Fruit fly (Drosophila melanogaster): ENCODE measurements around the gene CG13056.

CG13056 gene

DNA sequence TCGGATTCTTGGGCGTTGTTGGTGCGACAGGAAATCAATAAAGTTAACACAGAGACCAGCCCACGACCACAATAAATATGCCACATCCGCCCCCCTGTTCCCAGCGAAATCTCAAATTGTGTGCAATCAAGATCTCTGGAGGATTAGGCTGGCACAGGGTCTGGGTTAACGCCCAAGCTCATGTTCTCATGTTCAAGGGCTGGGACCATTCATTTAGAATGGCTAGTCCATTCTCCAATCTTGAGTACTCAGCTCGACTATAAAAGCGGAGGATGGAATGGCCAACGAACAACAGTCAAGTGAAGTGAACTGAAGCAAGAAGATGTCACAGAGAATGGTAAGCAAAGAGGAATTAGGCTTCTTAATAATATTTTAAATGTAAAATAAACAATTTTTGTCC lies at the start of gene CG13056:
Gene CG13056, plus strand, starts transcription at position 301 of the 400 bp plus-strand sequence.
- TF ChIP-seq CG8478 (optimal IDR thresholded peaks at IDR 0.05): no peak
- TF ChIP-seq CTCF (optimal IDR thresholded peaks at IDR 0.05): no peak

DNA sequence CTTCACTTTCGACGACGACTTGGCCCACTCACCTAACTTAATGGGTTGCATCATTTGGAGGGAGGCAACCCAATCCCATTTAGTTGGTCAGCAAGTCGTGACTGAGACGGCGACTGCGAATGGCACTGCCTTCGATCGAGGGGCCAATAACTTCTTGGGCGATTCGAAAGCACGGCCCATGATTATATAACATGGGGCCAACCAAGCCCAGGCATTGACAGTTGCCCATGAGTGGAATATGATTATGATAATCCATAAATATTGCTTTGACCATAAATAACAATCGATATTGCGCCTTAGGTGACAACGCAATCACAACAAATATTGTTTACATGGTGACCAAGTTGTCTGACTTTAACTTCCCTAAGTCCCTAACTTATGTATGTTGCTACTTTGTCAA lies 49.3 kb upstream of the CG13056 start, which contains the start of gene CG13048:
Gene CG13048, minus strand, starts transcription at position 101 of the 400 bp plus-strand sequence.
- TF ChIP-seq CTCF (optimal IDR thresholded peaks at IDR 0.05): no peak
- no peak for TF ChIP-seq CG8478 (optimal IDR thresholded peaks at IDR 0.05)

DNA sequence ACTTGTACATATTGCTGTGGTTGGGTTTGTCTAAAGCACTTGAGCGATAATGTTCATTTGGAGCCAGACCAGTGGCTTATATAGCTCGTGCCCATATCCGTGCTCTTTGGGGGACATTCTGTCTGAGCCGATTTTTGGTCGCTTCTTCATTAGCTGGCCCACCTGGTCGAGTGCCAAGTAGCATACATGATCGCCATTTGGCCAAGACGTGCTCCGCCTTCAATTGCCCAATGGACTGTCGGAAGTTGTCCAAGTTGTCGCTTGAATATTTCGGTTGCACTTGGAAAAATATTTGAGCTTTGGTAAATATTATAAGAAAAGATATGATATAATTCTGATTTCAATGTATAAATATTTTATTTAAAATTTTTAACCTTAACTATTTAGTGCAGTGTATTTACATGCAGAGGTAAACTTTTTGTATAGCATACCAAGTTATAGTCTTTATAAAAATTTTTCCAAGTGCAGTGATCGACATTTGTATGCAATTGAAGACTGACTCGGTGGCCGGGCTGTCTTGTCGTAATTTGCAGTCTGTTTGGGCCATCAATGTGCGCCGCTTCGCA lies 47.7 kb upstream of the CG13056 start, which contains the start of gene CG13047:
Gene CG13047, minus strand, starts transcription at position 51 of the 566 bp plus-strand sequence.
- TF ChIP-seq CTCF (optimal IDR thresholded peaks at IDR 0.05) (no peak), CG8478 (optimal IDR thresholded peaks at IDR 0.05) (no peak)

DNA sequence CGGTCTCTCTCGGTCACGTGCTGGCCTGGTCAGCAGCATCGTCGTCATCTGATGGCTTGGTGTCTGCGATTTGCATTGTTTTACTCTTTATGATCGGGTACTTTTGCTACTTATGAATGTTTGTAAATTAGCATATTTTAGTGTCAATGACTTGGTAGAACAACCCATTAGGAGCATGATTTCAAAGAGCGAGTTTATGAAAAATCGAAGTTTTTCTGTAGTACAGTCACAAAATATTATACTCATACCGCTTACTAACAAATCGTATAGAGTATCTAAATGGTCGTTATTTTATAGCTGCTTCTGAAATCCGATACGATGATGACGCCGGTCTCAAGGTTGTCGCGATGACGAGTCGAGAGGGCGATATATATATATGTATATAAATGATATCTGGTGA lies 46.9 kb upstream of the CG13056 start:
- TF ChIP-seq CG8478 (optimal IDR thresholded peaks at IDR 0.05) (no peak), CTCF (optimal IDR thresholded peaks at IDR 0.05) (no peak)

DNA sequence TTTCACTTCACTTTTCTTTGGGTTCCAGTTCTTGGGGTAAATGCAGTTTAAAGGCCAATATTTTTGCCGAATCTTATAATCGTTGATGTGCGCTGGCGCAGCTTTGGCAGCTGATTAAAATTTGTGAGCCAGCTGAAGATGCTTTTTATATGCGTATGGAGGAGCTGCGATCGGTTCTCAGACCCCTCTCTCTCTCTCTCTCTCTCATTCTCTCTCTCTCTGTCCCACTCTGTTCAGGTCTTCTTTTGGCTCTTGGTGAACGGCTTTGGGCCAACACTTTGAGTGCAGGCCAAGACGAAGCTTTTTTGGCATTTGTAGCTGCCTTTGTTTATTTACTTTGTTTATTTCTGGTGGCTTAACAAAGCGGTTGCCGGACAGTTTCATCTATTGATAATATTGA lies 44.8 kb upstream of the CG13056 start, which contains the start of gene CG13046:
Gene CG13046, minus strand, starts transcription at position 101 of the 400 bp plus-strand sequence.
- no peak for TF ChIP-seq CG8478 (optimal IDR thresholded peaks at IDR 0.05)

DNA sequence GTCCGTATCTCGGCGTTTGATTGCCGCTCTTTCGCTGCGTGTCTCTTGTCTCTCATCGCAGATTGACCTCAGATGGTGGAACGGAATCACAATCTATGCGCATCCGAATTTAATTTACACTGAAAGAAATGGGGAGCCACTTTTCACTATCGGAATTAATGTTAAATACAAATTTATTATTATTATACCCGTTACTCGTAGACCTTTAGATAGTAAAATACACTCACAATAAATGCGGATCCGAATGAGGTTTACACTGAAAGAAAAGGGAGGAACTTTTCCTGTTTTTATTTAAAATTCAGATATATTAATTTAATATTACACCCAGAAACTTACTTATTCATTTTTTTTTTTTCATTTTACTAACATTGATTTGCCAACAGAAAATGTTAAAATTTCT lies 44.0 kb upstream of the CG13056 start:
- TF ChIP-seq CTCF (optimal IDR thresholded peaks at IDR 0.05) (no peak), CG8478 (optimal IDR thresholded peaks at IDR 0.05) (no peak)

DNA sequence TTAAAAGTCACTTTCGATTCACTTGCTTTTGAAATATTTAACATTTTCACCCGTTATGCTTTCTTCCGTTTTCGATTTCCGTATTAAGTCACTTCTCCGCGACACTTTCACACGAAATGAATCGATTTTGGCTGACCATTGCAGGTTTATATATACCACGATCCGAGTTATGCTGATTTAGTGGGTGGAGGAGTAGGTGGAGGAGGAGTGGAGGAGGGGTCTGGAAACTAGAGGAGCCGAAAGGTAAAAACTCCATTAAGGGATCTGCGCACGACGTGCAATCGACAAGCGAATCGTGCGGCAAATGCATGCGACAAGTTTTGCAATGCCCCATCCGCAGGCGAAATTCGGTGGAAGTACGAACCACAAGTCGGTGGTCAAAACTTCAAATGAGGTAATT lies 42.3 kb upstream of the CG13056 start, which contains the start of gene CG13045:
Gene CG13045, minus strand, starts transcription at position 101 of the 400 bp plus-strand sequence.
- TF ChIP-seq CTCF (optimal IDR thresholded peaks at IDR 0.05) (no peak), CG8478 (optimal IDR thresholded peaks at IDR 0.05) (no peak)

DNA sequence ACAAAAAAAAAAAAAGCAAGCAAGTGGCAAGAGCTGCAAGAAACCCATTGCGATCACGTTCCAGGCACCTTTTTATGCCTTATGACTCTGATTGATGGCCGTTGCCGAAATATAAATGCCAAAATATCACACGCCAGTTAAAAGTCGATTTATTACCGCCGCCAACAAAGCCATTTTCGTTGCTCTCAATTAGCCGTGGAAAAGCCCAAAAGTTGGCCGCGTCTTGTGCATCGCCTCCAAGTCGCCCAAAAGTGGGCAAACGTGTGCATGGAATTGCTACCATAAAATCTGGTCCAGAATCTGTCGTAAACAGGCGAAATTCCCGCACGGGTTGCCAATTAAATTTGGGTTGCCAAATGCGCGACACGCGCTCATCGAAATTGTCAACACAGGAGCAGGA lies 41.4 kb upstream of the CG13056 start:
- TF ChIP-seq CTCF (optimal IDR thresholded peaks at IDR 0.05) (no peak), CG8478 (optimal IDR thresholded peaks at IDR 0.05) (no peak)

DNA sequence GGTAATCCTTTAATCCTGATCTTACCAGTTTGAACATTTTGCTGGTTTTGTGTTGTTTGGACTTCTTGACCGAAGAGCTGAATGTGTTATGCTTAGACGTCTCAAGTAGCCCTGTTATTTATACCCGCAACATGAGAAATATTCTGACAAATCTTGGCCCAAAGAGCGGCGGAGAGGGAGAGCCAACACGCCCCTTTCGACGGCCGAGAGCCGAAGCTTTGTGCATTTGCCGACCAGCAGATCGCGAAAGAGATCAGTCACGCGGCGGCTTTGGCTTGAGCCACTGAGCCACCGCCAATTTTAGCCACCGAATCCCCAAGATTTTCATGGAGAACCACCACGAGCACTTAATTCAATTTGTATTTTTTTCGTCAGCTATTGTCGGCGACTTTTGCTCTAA lies 37.7 kb upstream of the CG13056 start, which contains the start of gene CG4962:
Gene CG4962, minus strand, starts transcription at position 101 of the 400 bp plus-strand sequence.
- TF ChIP-seq CTCF (optimal IDR thresholded peaks at IDR 0.05): no peak

DNA sequence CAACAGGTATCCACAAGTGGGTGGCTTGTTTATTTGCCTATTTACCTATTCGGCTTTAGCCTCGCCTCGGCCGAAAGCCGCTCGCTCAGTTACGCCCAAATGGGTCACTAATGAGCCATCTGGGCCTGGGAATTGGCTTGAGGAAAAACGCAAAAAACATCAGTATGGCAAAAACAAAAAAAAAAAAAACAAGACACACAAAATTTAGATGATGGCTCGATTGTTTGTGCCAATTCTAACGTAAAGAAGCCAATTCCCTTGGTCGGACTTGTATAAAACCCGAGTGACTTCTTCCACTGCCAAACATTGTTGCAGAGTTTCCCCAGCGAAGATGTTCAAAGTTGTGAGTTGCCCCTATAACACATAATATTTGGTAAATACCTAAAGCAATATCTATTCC lies 32.0 kb upstream of the CG13056 start, which contains the start of gene CG4982:
Gene CG4982, plus strand, starts transcription at position 301 of the 400 bp plus-strand sequence.
- TF ChIP-seq CTCF (optimal IDR thresholded peaks at IDR 0.05) (no peak), CG8478 (optimal IDR thresholded peaks at IDR 0.05) (no peak)

DNA sequence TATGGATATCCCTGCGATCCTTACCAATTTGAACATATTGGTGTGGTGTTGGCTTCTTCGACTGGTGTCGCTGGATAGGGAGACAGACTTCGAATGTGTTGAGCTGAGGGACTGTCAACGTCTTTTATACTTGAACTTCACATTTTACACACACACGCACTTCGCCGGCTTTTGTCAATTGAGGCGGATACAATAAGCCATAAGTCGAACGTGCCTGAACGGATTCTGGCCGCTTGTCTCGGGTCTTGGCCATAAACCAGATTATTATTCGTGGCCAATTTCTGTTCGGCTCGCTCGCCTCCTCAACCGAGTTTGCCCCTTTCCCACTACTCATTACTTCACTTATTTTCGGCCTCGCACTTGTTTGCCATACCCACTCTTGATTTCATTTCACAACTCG lies 30.0 kb upstream of the CG13056 start, which contains the start of gene CG13044:
Gene CG13044, minus strand, starts transcription at position 101 of the 400 bp plus-strand sequence.
- no peak for TF ChIP-seq CTCF (optimal IDR thresholded peaks at IDR 0.05)
- no peak for TF ChIP-seq CG8478 (optimal IDR thresholded peaks at IDR 0.05)

DNA sequence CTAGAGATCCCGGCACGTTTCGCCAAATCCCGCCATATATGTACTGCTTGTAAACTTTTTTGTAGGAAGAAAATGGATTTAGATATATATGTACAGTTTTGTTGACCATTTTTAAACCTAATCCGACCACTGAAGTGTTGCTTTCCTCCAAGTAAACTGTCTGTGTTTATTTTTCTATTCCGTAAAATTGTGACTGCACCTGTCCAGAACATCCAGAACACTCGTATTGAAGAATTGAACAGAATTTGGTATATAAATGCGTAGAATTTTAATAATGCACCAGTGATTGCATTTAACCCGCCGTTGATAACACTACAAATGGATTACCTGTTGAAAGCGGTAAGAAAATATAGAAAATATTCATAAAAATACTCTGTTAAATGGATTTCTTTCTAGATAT lies 29.1 kb upstream of the CG13056 start, which contains the start of gene CG43249:
Gene CG43249, plus strand, starts transcription at position 301 of the 400 bp plus-strand sequence.
- TF ChIP-seq CTCF (optimal IDR thresholded peaks at IDR 0.05) (no peak), CG8478 (optimal IDR thresholded peaks at IDR 0.05) (no peak)

DNA sequence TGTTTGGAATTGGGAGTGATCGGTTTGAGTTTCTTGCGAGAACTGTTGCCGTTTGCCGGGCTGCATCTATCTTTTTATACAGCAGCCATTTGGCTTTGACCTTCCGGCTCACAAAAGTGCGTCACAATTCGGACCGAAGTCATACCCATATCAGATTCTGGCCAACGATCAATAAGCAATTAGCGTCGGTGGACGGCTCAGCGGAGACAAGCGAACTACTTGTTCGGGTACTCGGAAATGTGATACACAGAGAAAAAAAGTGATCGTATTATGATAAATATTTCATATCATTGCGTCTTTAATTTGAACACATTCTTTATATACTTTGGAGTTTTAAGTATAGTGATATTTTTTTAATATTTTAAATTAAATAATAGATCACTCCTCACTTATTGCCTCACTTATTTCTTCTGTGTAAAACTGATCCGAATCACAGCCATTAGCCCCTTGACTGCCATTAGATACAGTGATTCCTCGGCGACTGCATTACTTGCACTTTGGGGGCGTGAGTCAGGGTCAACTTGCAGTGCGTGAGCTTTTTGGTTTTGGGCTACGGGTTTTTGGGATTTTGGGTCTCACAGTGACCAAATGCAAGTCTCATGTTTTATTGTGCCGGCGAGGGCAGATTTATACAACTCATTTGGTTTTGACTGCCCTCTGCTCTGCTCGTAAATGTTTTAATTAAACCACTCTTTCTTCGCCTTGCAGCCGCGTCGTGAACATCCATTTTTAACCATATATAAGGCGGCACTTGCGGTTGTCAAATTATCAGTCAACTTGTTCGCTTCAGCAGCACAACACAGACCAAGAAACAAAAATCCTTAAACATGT lies 27.1 kb upstream of the CG13056 start, which contains the start of the genes CG13043 and CG13063:
Gene CG13043, minus strand, starts transcription at position 51 of the 831 bp plus-strand sequence.
Gene CG13063, plus strand, starts transcription at position 781 of the 831 bp plus-strand sequence.
- TF ChIP-seq CTCF (optimal IDR thresholded peaks at IDR 0.05) (no peak), CG8478 (optimal IDR thresholded peaks at IDR 0.05) (no peak)

DNA sequence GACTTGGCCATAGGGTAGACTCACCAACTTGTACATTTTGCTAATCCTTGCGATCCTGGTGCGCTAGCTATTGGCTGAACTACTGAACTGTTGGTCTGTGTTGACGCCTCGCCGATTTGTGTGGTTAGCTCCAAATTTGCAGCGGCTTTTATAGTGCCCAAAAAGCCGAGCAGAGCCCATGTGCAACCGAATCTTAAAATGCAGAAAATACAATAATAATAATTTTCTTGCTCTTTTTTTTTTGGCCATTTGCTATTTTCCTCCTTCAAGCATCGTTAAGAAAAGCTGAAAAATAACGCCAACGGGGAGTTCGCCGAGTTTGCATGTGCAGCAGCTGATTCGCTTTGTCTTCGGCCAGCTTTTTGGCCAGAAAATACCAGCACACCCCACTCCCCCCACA lies 24.7 kb upstream of the CG13056 start, which contains the start of gene CG13042:
Gene CG13042, minus strand, starts transcription at position 101 of the 400 bp plus-strand sequence.
- TF ChIP-seq CTCF (optimal IDR thresholded peaks at IDR 0.05) (no peak), CG8478 (optimal IDR thresholded peaks at IDR 0.05) (no peak)

DNA sequence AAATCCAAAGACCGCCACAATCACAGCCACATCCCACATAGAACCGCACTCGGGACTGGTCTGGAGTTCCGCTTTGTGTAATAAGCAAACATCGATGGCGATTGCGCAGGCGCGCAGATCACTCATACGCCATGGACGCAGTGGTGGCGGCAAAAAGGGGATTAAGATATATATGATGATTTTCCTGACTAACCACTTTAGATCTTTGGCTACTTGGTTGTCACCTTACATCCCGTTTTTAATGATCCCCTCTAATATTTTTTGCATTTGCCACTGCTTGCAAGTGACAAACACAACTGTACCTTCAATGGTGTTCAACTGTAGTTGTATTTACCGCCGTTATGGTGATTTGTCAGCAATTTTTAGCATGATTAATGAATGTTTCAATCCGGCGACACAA lies 23.1 kb upstream of the CG13056 start:
- no peak for TF ChIP-seq CTCF (optimal IDR thresholded peaks at IDR 0.05)
- TF ChIP-seq CG8478 (optimal IDR thresholded peaks at IDR 0.05): no peak
